Worm (Caenorhabditis elegans): ENCODE data around the gene B0035.21.

ce11 chrIV:11296787-11297186, 30.3 kb upstream of the B0035.21 start, which contains the start of gene mttu-1:
- TF ChIP-seq dmd-8 (GFP tag; IDR thresholded peaks at IDR 0.05): no peak
- TF ChIP-seq snpc-4 (tag; optimal IDR thresholded peaks at IDR 0.05): no peak
- no peak for TF ChIP-seq ztf-11 (tag; optimal IDR thresholded peaks at IDR 0.05)
- no peak for TF ChIP-seq nhr-76 (tag; optimal IDR thresholded peaks at IDR 0.05)
- TF ChIP-seq daf-16 (GFP tag; optimal IDR thresholded peaks at IDR 0.05): no peak
- no peak for TF ChIP-seq daf-16 (tag; optimal IDR thresholded peaks at IDR 0.05)
